Worm (Caenorhabditis elegans): ENCODE results near the gene F25B3.5.

DNA sequence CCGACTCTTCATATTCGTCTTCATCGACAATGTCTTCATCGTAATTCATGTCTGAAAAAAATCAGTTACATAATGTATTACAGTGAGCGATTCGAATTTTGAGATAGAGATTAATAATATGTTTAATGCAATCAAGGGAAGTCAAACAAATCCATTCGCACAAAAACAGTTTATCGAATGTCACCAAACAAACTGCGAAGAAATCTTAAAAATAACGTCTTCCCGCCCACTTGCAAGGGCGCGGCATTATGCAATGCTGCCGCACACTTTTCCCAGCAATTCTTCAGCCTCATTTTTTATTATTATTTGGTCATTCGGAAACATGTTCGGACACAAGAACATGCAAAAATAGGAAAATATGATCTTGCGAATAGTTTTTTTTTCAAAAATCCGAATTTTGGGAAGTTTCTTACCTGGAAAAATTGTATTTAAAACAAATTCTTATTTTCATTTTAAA, 25.9 kb downstream of the F25B3.5 start, which contains the start of gene mdf-1:
- no peak for TF ChIP-seq somi-1 (GFP tag; optimal IDR thresholded peaks at IDR 0.05)
- no peak for TF ChIP-seq ztf-28 (GFP tag; IDR thresholded peaks at IDR 0.05)
- TF ChIP-seq repo-1 (tag; optimal IDR thresholded peaks at IDR 0.05): peak; percentile 57
- TF ChIP-seq ztf-6 (GFP tag; IDR thresholded peaks at IDR 0.05): no peak
- TF ChIP-seq snpc-4 (GFP tag; optimal IDR thresholded peaks at IDR 0.05): no peak
- peak; percentile 1 to 75 (median 26) for TF ChIP-seq snpc-4 (tag; optimal IDR thresholded peaks at IDR 0.05)
- no peak for TF ChIP-seq madf-8 (GFP tag; conservative IDR thresholded peaks at IDR 0.05)
- no peak for TF ChIP-seq tlf-1 (GFP tag; optimal IDR thresholded peaks at IDR 0.05)
- no peak for TF ChIP-seq athp-1 (tag; optimal IDR thresholded peaks at IDR 0.05)
- no peak for TF ChIP-seq him-1 (tag; optimal IDR thresholded peaks at IDR 0.05)
- peak; percentile 56 for TF ChIP-seq nhr-80 (tag; optimal IDR thresholded peaks at IDR 0.05)
